Fruit fly (Drosophila melanogaster) whole organism, embryonic: ENCODE data around the gene CG44362.

Experiments used
- Ada2b ChIP-seq: fragments of 200-800 bp; sonication (Bioruptor generic); IDR thresholded peaks from 2 replicates; pipeline ENCODE4 v1.3.6; 2022; ENCODE audit warnings: missing biosample characterization, missing genetic modification characterization
- CG10267 ChIP-seq: fragments of 200-800 bp; sonication (Bioruptor generic); optimal IDR thresholded peaks from 2 replicates; lab custom pipeline; 2018; ENCODE audit warnings: missing biosample characterization, mild to moderate bottlenecking, missing genetic modification characterization, moderate library complexity
- CG10979 ChIP-seq: fragments of 200-800 bp; sonication (Bioruptor generic); optimal IDR thresholded peaks from 2 replicates; lab custom pipeline; 2018; ENCODE audit warnings: missing biosample characterization, mild to moderate bottlenecking, missing genetic modification characterization, moderate library complexity
- CG11504 ChIP-seq: fragments of 200-800 bp; sonication (Bioruptor generic); optimal IDR thresholded peaks from 3 replicates; lab custom pipeline; 2019; ENCODE audit warnings: missing biosample characterization, mild to moderate bottlenecking, missing genetic modification characterization, moderate library complexity
- CG17361 ChIP-seq: fragments of 200-800 bp; sonication (Bioruptor generic); IDR thresholded peaks from 3 replicates; pipeline ENCODE4 v1.3.6; 2022; ENCODE audit warnings: missing biosample characterization, missing genetic modification characterization
- CG2712 ChIP-seq: fragments of 200-800 bp; optimal IDR thresholded peaks from 3 replicates; lab custom pipeline; 2019; ENCODE audit warnings: missing biosample characterization, mild to moderate bottlenecking, missing genetic modification characterization, moderate library complexity
- CG31441 ChIP-seq: fragments of 200-800 bp; sonication (Bioruptor generic); IDR thresholded peaks from 2 replicates; pipeline ENCODE4 v1.3.6; 2022; ENCODE audit warnings: missing biosample characterization, missing genetic modification characterization
- CG4820 ChIP-seq: fragments of 200-800 bp; sonication (Bioruptor generic); optimal IDR thresholded peaks from 3 replicates; lab custom pipeline; 2016; ENCODE audit warnings: missing biosample characterization, missing genetic modification characterization
- CG6765 ChIP-seq: fragments of 200-800 bp; sonication (Bioruptor generic); optimal IDR thresholded peaks from 3 replicates; lab custom pipeline; 2017; ENCODE audit warnings: missing biosample characterization, mild to moderate bottlenecking, missing genetic modification characterization
- CG6813 ChIP-seq: fragments of 200-800 bp; sonication (Bioruptor generic); optimal IDR thresholded peaks from 2 replicates; lab custom pipeline; 2017; ENCODE audit warnings: missing biosample characterization, missing genetic modification characterization, mild to moderate bottlenecking, moderate library complexity, missing genetic modification reagents
- Drgx ChIP-seq: fragments of 200-800 bp; sonication (Bioruptor generic); IDR thresholded peaks from 2 replicates; pipeline ENCODE4 v1.3.6; 2022; ENCODE audit warnings: missing biosample characterization, missing genetic modification characterization
- Sin3A ChIP-seq: fragments of >200 bp; optimal IDR thresholded peaks from 2 replicates; lab custom pipeline; 2018
- ara ChIP-seq: fragments of 200-800 bp; sonication (Bioruptor generic); IDR thresholded peaks from 2 replicates; pipeline ENCODE4 v1.3.6; 2022; ENCODE audit warnings: missing biosample characterization, missing genetic modification characterization
- bsh ChIP-seq, 2 experiments: fragments of 200-800 bp; sonication (Bioruptor generic); optimal IDR thresholded peaks; 2 replicates each; lab custom pipeline; 2017 to 2018; ENCODE audit warnings: mild to moderate bottlenecking in 2 of 2, missing biosample characterization in 2 of 2, missing genetic modification characterization in 2 of 2, moderate library complexity in 1 of 2
- hkb ChIP-seq, 2 experiments: fragments of 200-800 bp in 1 of 2; fragments of >200 bp in 1 of 2; sonication (Bioruptor generic) in 1 of 2; IDR thresholded peaks in 1 of 2; optimal IDR thresholded peaks in 1 of 2; 2 replicates each; pipeline versions ENCODE4 v1.3.6 to Lab custom; 2017 to 2022; ENCODE audit warnings: missing biosample characterization in 1 of 2, missing genetic modification characterization in 1 of 2
- pho ChIP-seq: fragments of 200-800 bp; sonication (Bioruptor generic); optimal IDR thresholded peaks from 2 replicates; lab custom pipeline; 2016; ENCODE audit warnings: missing biosample characterization, missing genetic modification characterization
- phol ChIP-seq: fragments of 200-800 bp; sonication (Bioruptor generic); optimal IDR thresholded peaks from 3 replicates; lab custom pipeline; 2018; ENCODE audit warnings: missing biosample characterization, mild to moderate bottlenecking, missing genetic modification characterization, moderate library complexity
- sob ChIP-seq: fragments of 200-800 bp; sonication (Bioruptor generic); IDR thresholded peaks from 2 replicates; pipeline ENCODE4 v1.3.6; 2022; ENCODE audit warnings: missing biosample characterization, missing genetic modification characterization

The CG44362 gene

dm6 chr3L:11447022-11447728, 49.8 kb downstream of the CG44362 start (continued):
- TF ChIP-seq Sin3A (lab: Kevin White, UChicago) = no peak
- TF ChIP-seq pho (GFP tag; lab: Kevin White, UChicago) = no peak
- no peak for TF ChIP-seq hkb (optimal IDR thresholded peaks at IDR 0.05; lab: Kevin White, UChicago)
- TF ChIP-seq hkb (GFP tag; IDR thresholded peaks at IDR 0.05; lab: Robert Waterston, UW) = 0 out of 2 replicates have a peak, but pooled peaks have one; percentile 12
- TF ChIP-seq Drgx (GFP tag; lab: Robert Waterston, UW) = peak; percentile 90
- peak; percentile 46; the same call in 1 of the 3 replicates for TF ChIP-seq CG17361 (GFP tag; lab: Robert Waterston, UW)
- peak; percentile 55 for TF ChIP-seq CG10979 (tag; lab: Kevin White, UChicago)
- TF ChIP-seq CG6765 (GFP tag; lab: Kevin White, UChicago) = no peak
- TF ChIP-seq CG4820 (GFP tag; lab: Kevin White, UChicago) = peak; percentile 9
- peak; percentile 46 for TF ChIP-seq phol (tag; lab: Kevin White, UChicago)
- no peak for TF ChIP-seq Ada2b (GFP tag; lab: Robert Waterston, UW)
- peak; percentile 4 for TF ChIP-seq CG6813 (GFP tag; lab: Kevin White, UChicago)
- TF ChIP-seq CG11504 (tag; lab: Kevin White, UChicago) = peak; percentile 46
- TF ChIP-seq CG2712 (tag; lab: Kevin White, UChicago) = peak; percentile 57
- TF ChIP-seq sob (GFP tag; lab: Robert Waterston, UW) = no peak
- peak in 1 of 2 experiments; percentile 36 for TF ChIP-seq bsh (GFP tag; optimal IDR thresholded peaks at IDR 0.05; lab: Kevin White, UChicago)
- TF ChIP-seq CG10267 (tag; lab: Kevin White, UChicago) = peak; percentile 2
- TF ChIP-seq ara = 0 out of 2 replicates have a peak, but pooled peaks have one; percentile 21
- peak; percentile 56 for TF ChIP-seq CG31441
